Worm (Caenorhabditis elegans) whole organism, young adult: Measurements from ENCODE around the gene set-27.

Experiments
- B0035.1 ChIP-seq: sonication (generic microtip); optimal IDR thresholded peaks from 2 replicates; lab custom pipeline; 2016; ENCODE audit warnings: missing genetic modification characterization, mild to moderate bottlenecking, missing compliant biosample characterization, missing genotype, missing genetic modification reagents
- B0261.1 ChIP-seq: sonication (generic microtip); optimal IDR thresholded peaks from 2 replicates; lab custom pipeline; 2016; ENCODE audit warnings: mild to moderate bottlenecking, missing genetic modification characterization, moderate library complexity, missing compliant biosample characterization
- C06A6.2 ChIP-seq: fragments of 200-800 bp; sonication (Bioruptor generic); conservative IDR thresholded peaks from 2 replicates; pipeline ENCODE4 v1.3.6; 2022; ENCODE audit warnings: missing genetic modification characterization, missing compliant biosample characterization
- F10E7.11 ChIP-seq: sonication (generic microtip); optimal IDR thresholded peaks from 2 replicates; lab custom pipeline; 2017; ENCODE audit warnings: mild to moderate bottlenecking, missing genetic modification characterization, moderate library complexity, missing compliant biosample characterization
- F22D6.2 ChIP-seq: sonication (generic microtip); optimal IDR thresholded peaks from 2 replicates; lab custom pipeline; 2016; ENCODE audit warnings: mild to moderate bottlenecking, missing genetic modification characterization, missing compliant biosample characterization
- F23B12.7 ChIP-seq: sonication (generic microtip); optimal IDR thresholded peaks from 2 replicates; lab custom pipeline; 2017; ENCODE audit warnings: missing genetic modification characterization, mild to moderate bottlenecking, missing compliant biosample characterization, antibody characterized with exemption, moderate library complexity; ENCODE audit not compliant: insufficient read depth
- F33H1.4 ChIP-seq: fragments of 200-800 bp; sonication (Bioruptor generic); IDR thresholded peaks from 2 replicates; pipeline ENCODE4 v1.3.6; 2022; ENCODE audit warnings: missing genetic modification reagents, missing genetic modification characterization, missing compliant biosample characterization
- F49E8.2 ChIP-seq: sonication (generic microtip); optimal IDR thresholded peaks from 3 replicates; lab custom pipeline; 2017; ENCODE audit warnings: missing genetic modification characterization, mild to moderate bottlenecking, missing compliant biosample characterization, antibody characterized with exemption, moderate library complexity; ENCODE audit not compliant: insufficient read depth
- F52B5.7 ChIP-seq: sonication (generic microtip); optimal IDR thresholded peaks from 2 replicates; lab custom pipeline; 2016; ENCODE audit warnings: mild to moderate bottlenecking, missing genetic modification characterization, missing compliant biosample characterization
- F57C9.4 ChIP-seq: sonication (generic microtip); optimal IDR thresholded peaks from 2 replicates; lab custom pipeline; 2017; ENCODE audit warnings: mild to moderate bottlenecking, missing genetic modification characterization, missing compliant biosample characterization
- K12H6.12 ChIP-seq: fragments of 200-800 bp; sonication (Bioruptor generic); optimal IDR thresholded peaks from 2 replicates; lab custom pipeline; 2018; ENCODE audit warnings: mild to moderate bottlenecking, missing genetic modification characterization, missing compliant biosample characterization
- T26A5.8 ChIP-seq: sonication (generic microtip); optimal IDR thresholded peaks from 2 replicates; lab custom pipeline; 2016; ENCODE audit warnings: missing genetic modification characterization, missing compliant biosample characterization
- Y53F4B.3 ChIP-seq: fragments of 200-800 bp; sonication (Bioruptor generic); IDR thresholded peaks from 2 replicates; pipeline ENCODE4 v1.3.6; 2022; ENCODE audit warnings: missing genetic modification reagents, missing genetic modification characterization, missing compliant biosample characterization
- Y56A3A.18 ChIP-seq: fragments of 200-800 bp; sonication (Bioruptor generic); IDR thresholded peaks from 2 replicates; pipeline ENCODE4 v1.3.6; 2022; ENCODE audit warnings: missing genetic modification reagents, missing genetic modification characterization, missing compliant biosample characterization
- Y79H2A.3 ChIP-seq: fragments of 200-800 bp; sonication (Bioruptor generic); conservative IDR thresholded peaks from 2 replicates; pipeline ENCODE4 v1.3.6; 2022; ENCODE audit warnings: missing genetic modification reagents, missing genetic modification characterization, missing compliant biosample characterization
- ZK185.1 ChIP-seq: sonication (generic microtip); optimal IDR thresholded peaks from 2 replicates; lab custom pipeline; 2016; ENCODE audit warnings: mild to moderate bottlenecking, missing genetic modification characterization, missing compliant biosample characterization; ENCODE audit not compliant: poor library complexity, severe bottlenecking
- akir-1 ChIP-seq: fragments of 200-800 bp; sonication (Bioruptor generic); optimal IDR thresholded peaks from 2 replicates; lab custom pipeline; 2018; ENCODE audit warnings: mild to moderate bottlenecking, missing genetic modification characterization, moderate library complexity, missing compliant biosample characterization
- attf-5 ChIP-seq: fragments of 200-800 bp; sonication (Bioruptor generic); optimal IDR thresholded peaks from 2 replicates; lab custom pipeline; 2018; ENCODE audit warnings: mild to moderate bottlenecking, missing genetic modification characterization, missing compliant biosample characterization
- ccch-3 ChIP-seq: fragments of 200-800 bp; sonication (Bioruptor generic); optimal IDR thresholded peaks from 2 replicates; lab custom pipeline; 2018; ENCODE audit warnings: mild to moderate bottlenecking, missing genetic modification characterization, missing compliant biosample characterization
- ceh-100 ChIP-seq: fragments of 200-800 bp; sonication (Bioruptor generic); IDR thresholded peaks from 2 replicates; pipeline ENCODE4 v1.3.6; 2022; ENCODE audit warnings: missing genetic modification reagents, missing genetic modification characterization, missing compliant biosample characterization
- ceh-79 ChIP-seq: sonication (generic microtip); optimal IDR thresholded peaks from 2 replicates; lab custom pipeline; 2017; ENCODE audit warnings: mild to moderate bottlenecking, missing genetic modification characterization, missing compliant biosample characterization
- chd-7 ChIP-seq: sonication (generic microtip); optimal IDR thresholded peaks from 2 replicates; lab custom pipeline; 2016; ENCODE audit warnings: mild to moderate bottlenecking, missing genetic modification characterization, moderate library complexity, missing compliant biosample characterization
- dox-1 ChIP-seq: fragments of 200-800 bp; sonication (Bioruptor generic); IDR thresholded peaks from 2 replicates; pipeline ENCODE4 v1.3.6; 2022; ENCODE audit warnings: missing genetic modification reagents, missing genetic modification characterization, missing compliant biosample characterization
- dpl-1 ChIP-seq: fragments of 150-350 bp; optimal IDR thresholded peaks from 2 replicates; lab custom pipeline; 2014; ENCODE audit warnings: missing biosample characterization, missing genetic modification reagents, missing genetic modification characterization
- lag-1 ChIP-seq: fragments of 200-800 bp; sonication (Bioruptor generic); IDR thresholded peaks from 2 replicates; pipeline ENCODE4 v1.3.6; 2022; ENCODE audit warnings: missing genetic modification reagents, missing genetic modification characterization, missing compliant biosample characterization
- let-607 ChIP-seq, 2 experiments: fragments of 200-800 bp in 1 of 2; sonication (Bioruptor generic) in 1 of 2; sonication (generic microtip) in 1 of 2; optimal IDR thresholded peaks; 2 replicates each; lab custom pipeline; 2016 to 2018; ENCODE audit warnings: mild to moderate bottlenecking in 2 of 2, missing compliant biosample characterization in 2 of 2, missing genetic modification characterization in 2 of 2, moderate library complexity in 2 of 2, missing genotype in 1 of 2
- lin-26 ChIP-seq: fragments of 200-800 bp; sonication (Bioruptor generic); IDR thresholded peaks from 2 replicates; pipeline ENCODE4 v1.3.6; 2022; ENCODE audit warnings: missing genetic modification reagents, missing genetic modification characterization, missing compliant biosample characterization
- lsy-27 ChIP-seq: sonication (generic microtip); optimal IDR thresholded peaks from 2 replicates; lab custom pipeline; 2017; ENCODE audit warnings: missing genetic modification characterization, mild to moderate bottlenecking, missing compliant biosample characterization, antibody characterized with exemption, missing genotype, borderline replicate concordance; ENCODE audit not compliant: insufficient read depth
- mcd-1 ChIP-seq: fragments of 200-800 bp; sonication (Bioruptor generic); IDR thresholded peaks from 2 replicates; pipeline ENCODE4 v1.3.6; 2022; ENCODE audit warnings: missing genetic modification reagents, missing genetic modification characterization, missing compliant biosample characterization
- pbrm-1 ChIP-seq: fragments of 200-800 bp; sonication (Bioruptor generic); IDR thresholded peaks from 2 replicates; pipeline ENCODE4 v1.3.6; 2022; ENCODE audit warnings: missing genetic modification reagents, missing genetic modification characterization, missing compliant biosample characterization
- sdz-38 ChIP-seq: sonication (generic microtip); optimal IDR thresholded peaks from 2 replicates; lab custom pipeline; 2016; ENCODE audit warnings: missing genotype, missing genetic modification characterization, missing compliant biosample characterization
- sptf-2 ChIP-seq: fragments of 200-800 bp; sonication (Bioruptor generic); optimal IDR thresholded peaks from 2 replicates; lab custom pipeline; 2018; ENCODE audit warnings: mild to moderate bottlenecking, missing genetic modification characterization, missing compliant biosample characterization
- tbp1 ChIP-seq: fragments of 200-800 bp; sonication (Bioruptor generic); optimal IDR thresholded peaks from 2 replicates; lab custom pipeline; 2018; ENCODE audit warnings: mild to moderate bottlenecking, missing genetic modification characterization, missing compliant biosample characterization
- tlf-1 ChIP-seq: fragments of 200-800 bp; sonication (Bioruptor generic); optimal IDR thresholded peaks from 2 replicates; lab custom pipeline; 2018; ENCODE audit warnings: mild to moderate bottlenecking, missing genetic modification characterization, missing compliant biosample characterization
- unc-130 ChIP-seq: sonication (generic microtip); optimal IDR thresholded peaks from 2 replicates; lab custom pipeline; 2016; ENCODE audit warnings: missing genetic modification reagents, missing genetic modification characterization, missing compliant biosample characterization
- xnd-1 ChIP-seq: sonication (generic microtip); optimal IDR thresholded peaks from 2 replicates; lab custom pipeline; 2016; ENCODE audit warnings: missing genotype, missing genetic modification reagents, missing genetic modification characterization, missing compliant biosample characterization
- ztf-22 ChIP-seq: fragments of 200-800 bp; sonication (Bioruptor generic); optimal IDR thresholded peaks from 2 replicates; lab custom pipeline; 2018; ENCODE audit warnings: mild to moderate bottlenecking, missing genetic modification characterization, moderate library complexity, missing compliant biosample characterization
- ztf-26 ChIP-seq: sonication (generic microtip); optimal IDR thresholded peaks from 2 replicates; lab custom pipeline; 2017; ENCODE audit warnings: missing genetic modification characterization, missing compliant biosample characterization
- ztf-6 ChIP-seq: fragments of 200-800 bp; sonication (Bioruptor generic); IDR thresholded peaks from 2 replicates; pipeline ENCODE4 v1.3.6; 2022; ENCODE audit warnings: missing genetic modification reagents, missing genetic modification characterization, missing compliant biosample characterization

set-27 gene

DNA sequence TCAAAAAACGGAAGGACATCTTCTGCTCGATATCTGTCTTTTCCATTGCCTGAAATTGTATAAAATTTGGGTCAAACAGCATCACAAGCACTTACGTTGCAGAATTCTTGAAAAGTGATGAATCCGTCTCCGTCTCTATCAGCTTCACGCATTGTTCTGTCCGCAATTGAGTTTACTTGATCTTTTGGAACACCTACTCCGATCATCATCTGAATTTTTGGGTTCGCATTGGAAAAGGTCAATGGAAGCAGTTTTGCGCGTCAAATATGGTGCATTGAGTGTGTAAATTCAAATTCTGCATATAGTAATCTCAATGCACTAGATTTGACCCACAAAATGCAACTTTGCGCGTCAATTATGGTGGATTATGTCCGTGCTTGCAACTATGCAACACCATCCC is 19.2 kb upstream of the set-27 start:
- TF ChIP-seq K12H6.12 (no peak), F22D6.2 (tag; lab: Kevin White, UChicago) (no peak), F49E8.2 (no peak), ZK185.1 (tag; lab: Kevin White, UChicago) (no peak), Y56A3A.18 (GFP tag; lab: Robert Waterston, UW) (no peak), F57C9.4 (tag; lab: Kevin White, UChicago) (no peak), F52B5.7 (tag; lab: Kevin White, UChicago) (no peak), lin-26 (GFP tag; lab: Robert Waterston, UW) (no peak), dpl-1 (GFP tag; lab: Kevin White, UChicago) (no peak), ccch-3 (no peak), T26A5.8 (tag; lab: Kevin White, UChicago) (no peak), lag-1 (no peak), B0035.1 (no peak), lsy-27 (tag; lab: Kevin White, UChicago) (no peak), let-607 (tag; optimal IDR thresholded peaks at IDR 0.05; lab: Kevin White, UChicago) (no peak), ceh-100 (no peak), dox-1 (GFP tag; lab: Robert Waterston, UW) (no peak), sptf-2 (no peak)

- TF ChIP-seq Y53F4B.3 (GFP tag; lab: Robert Waterston, UW): no peak
- TF ChIP-seq F57C9.4 (tag; lab: Kevin White, UChicago): no peak
Measured at ce11 chrIII:2683403-2683802, 17.3 kb upstream of the set-27 start.

ce11 chrIII:2686064-2686463 is 14.7 kb upstream of the set-27 start, which contains the start of the genes Y71H2AL.2, Y71H2AL.4 and pbo-1:
TSS of gene Y71H2AL.2 (plus strand) at chrIII:2686364.
TSS of gene Y71H2AL.4 (plus strand) at chrIII:2686408.
TSS of gene pbo-1 (minus strand) at chrIII:2686463.
- TF ChIP-seq tlf-1: no peak
- no peak for TF ChIP-seq mcd-1 (GFP tag; lab: Robert Waterston, UW)
- TF ChIP-seq pbrm-1 (GFP tag; lab: Robert Waterston, UW): no peak
- no peak for TF ChIP-seq unc-130 (GFP tag; lab: Kevin White, UChicago)
- TF ChIP-seq chd-7 (tag; lab: Kevin White, UChicago): no peak
- TF ChIP-seq F10E7.11 (tag; lab: Kevin White, UChicago): no peak
- no peak for TF ChIP-seq ztf-6 (GFP tag; lab: Robert Waterston, UW)
- no peak for TF ChIP-seq Y79H2A.3 (GFP tag; lab: Robert Waterston, UW)
- TF ChIP-seq, all 124 proteins: peak for 0

DNA sequence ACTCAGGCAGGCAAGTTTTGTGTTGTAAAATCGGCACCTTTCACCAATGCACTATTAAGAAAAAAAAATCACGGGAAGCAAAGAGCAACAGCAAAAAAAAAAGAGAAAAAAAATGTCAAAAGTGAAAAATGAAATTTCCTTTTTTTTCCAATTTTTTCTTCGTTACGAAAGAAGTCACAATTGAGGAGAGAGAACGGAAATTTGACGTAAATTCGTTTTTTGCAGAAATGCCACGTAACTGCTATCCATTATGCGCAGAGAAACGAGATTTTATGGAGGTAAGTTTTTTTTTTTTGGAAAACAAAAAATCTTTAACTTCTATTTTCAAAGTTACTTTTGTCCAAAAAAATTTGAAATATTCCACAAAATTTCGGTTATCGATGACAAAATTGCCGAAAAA is 14.1 kb upstream of the set-27 start:
- TF ChIP-seq F22D6.2 (tag; lab: Kevin White, UChicago) (no peak), F57C9.4 (tag; lab: Kevin White, UChicago) (no peak), tbp1 (GFP tag; lab: Kevin White, UChicago) (no peak), akir-1 (GFP tag; lab: Kevin White, UChicago) (no peak), attf-5 (no peak), sdz-38 (tag; lab: Kevin White, UChicago) (no peak), C06A6.2 (GFP tag; lab: Robert Waterston, UW) (no peak), xnd-1 (tag; lab: Kevin White, UChicago) (no peak), ceh-79 (tag; lab: Kevin White, UChicago) (no peak), B0261.1 (tag; lab: Kevin White, UChicago) (no peak), ZK185.1 (tag; lab: Kevin White, UChicago) (no peak), ztf-26 (tag; lab: Kevin White, UChicago) (no peak), lag-1 (no peak), ztf-22 (no peak), F33H1.4 (GFP tag; lab: Robert Waterston, UW) (no peak), F23B12.7 (tag; lab: Kevin White, UChicago) (no peak)
